Worm (Caenorhabditis elegans): ENCODE measurements around the gene T14B4.5.

ce11 chrII:6681478-6681877, 35.2 kb upstream of the T14B4.5 start:
- TF ChIP-seq ztf-29 (GFP tag; IDR thresholded peaks at IDR 0.05) (no peak), tab-1 (GFP tag; IDR thresholded peaks at IDR 0.05) (no peak), flt-1 (GFP tag; IDR thresholded peaks at IDR 0.05) (no peak), med-1 (GFP tag; optimal IDR thresholded peaks at IDR 0.05; ENCODE audit: insufficient read depth) (no peak), ref-1 (GFP tag; conservative IDR thresholded peaks at IDR 0.05) (no peak), cog-1 (tag; optimal IDR thresholded peaks at IDR 0.05) (no peak)

All from whole organism, midembryonic.